Worm (Caenorhabditis elegans) whole organism, mixed stage, embryonic: Measurements from ENCODE around the gene cit-1.2.

ENCODE experiments used
- blmp-1 ChIP-seq: fragments of 150-350 bp; optimal IDR thresholded peaks from 2 replicates; lab custom pipeline; 2014; ENCODE audit warnings: missing biosample characterization, missing genetic modification characterization
- ces-1 ChIP-seq: fragments of 150-350 bp; optimal IDR thresholded peaks from 2 replicates; lab custom pipeline; 2014; ENCODE audit warnings: missing biosample characterization, missing genetic modification reagents, missing genetic modification characterization
- elt-1 ChIP-seq: sonication (generic microtip); optimal IDR thresholded peaks from 2 replicates; lab custom pipeline; 2017; ENCODE audit warnings: missing genetic modification characterization, mild to moderate bottlenecking, missing compliant biosample characterization, antibody characterized with exemption, moderate library complexity, borderline replicate concordance; ENCODE audit not compliant: insufficient read depth
- nhr-237 ChIP-seq: fragments of 150-350 bp; optimal IDR thresholded peaks from 2 replicates; lab custom pipeline; 2014; ENCODE audit warnings: missing biosample characterization, missing genetic modification characterization
- nhr-28 ChIP-seq: fragments of 150-350 bp; optimal IDR thresholded peaks from 2 replicates; lab custom pipeline; 2014; ENCODE audit warnings: missing biosample characterization, missing genetic modification characterization
- snpc-4 ChIP-seq: fragments of 150-350 bp; optimal IDR thresholded peaks from 2 replicates; lab custom pipeline; 2014; ENCODE audit warnings: missing biosample characterization, missing genetic modification characterization
- sptf-1 ChIP-seq: sonication (generic microtip); optimal IDR thresholded peaks from 2 replicates; lab custom pipeline; 2017; ENCODE audit warnings: mild to moderate bottlenecking, missing genetic modification characterization, moderate library complexity, missing compliant biosample characterization
- unc-62 ChIP-seq: fragments of 150-350 bp; optimal IDR thresholded peaks from 2 replicates; lab custom pipeline; 2014; ENCODE audit warnings: missing biosample characterization, missing genetic modification reagents, missing genetic modification characterization
- ztf-11 ChIP-seq: fragments of 150-350 bp; optimal IDR thresholded peaks from 2 replicates; lab custom pipeline; 2014; ENCODE audit warnings: missing biosample characterization, missing genetic modification characterization

ce11 chrIII:7972687-7973086, 37.9 kb upstream of the cit-1.2 start:
- TF ChIP-seq sptf-1 (tag; lab: Kevin White, UChicago) (no peak), ztf-11 (tag; lab: Kevin White, UChicago) (no peak), nhr-28 (tag; lab: Kevin White, UChicago) (no peak), blmp-1 (no peak), elt-1 (tag; lab: Kevin White, UChicago) (no peak), unc-62 (no peak), nhr-237 (tag; lab: Kevin White, UChicago) (no peak), snpc-4 (no peak), ces-1 (no peak)
